Fruit fly (Drosophila melanogaster) whole organism, embryonic: ENCODE measurements around the gene CG9205.

Experiments used
- ATbp ChIP-seq: fragments of 200-800 bp; sonication (Bioruptor generic); optimal IDR thresholded peaks from 2 replicates; lab custom pipeline; 2017; ENCODE audit warnings: missing biosample characterization, mild to moderate bottlenecking, missing genetic modification characterization, missing genetic modification reagents
- Adf1 ChIP-seq: fragments of 200-800 bp; sonication (Bioruptor generic); IDR thresholded peaks from 2 replicates; pipeline ENCODE4 v1.3.6; 2022; ENCODE audit warnings: missing biosample characterization, missing genetic modification characterization
- Awh ChIP-seq: fragments of 200-800 bp; sonication (Bioruptor generic); IDR thresholded peaks from 2 replicates; pipeline ENCODE4, ENCODE4 v1.3.6; 2022; ENCODE audit warnings: missing biosample characterization, missing genetic modification characterization
- B-H2 ChIP-seq: fragments of 200-800 bp; sonication (Bioruptor generic); optimal IDR thresholded peaks from 2 replicates; lab custom pipeline; 2018; ENCODE audit warnings: missing biosample characterization, mild to moderate bottlenecking, missing genetic modification characterization
- Blimp-1 ChIP-seq: fragments of 200-800 bp; sonication (Bioruptor generic); optimal IDR thresholded peaks from 3 replicates; lab custom pipeline; 2018; ENCODE audit warnings: missing biosample characterization, missing genetic modification characterization, mild to moderate bottlenecking, moderate library complexity, missing genetic modification reagents
- CG10543 ChIP-seq: fragments of 200-800 bp; sonication (Bioruptor generic); optimal IDR thresholded peaks from 3 replicates; lab custom pipeline; 2017; ENCODE audit warnings: missing biosample characterization, mild to moderate bottlenecking, missing genetic modification characterization, moderate library complexity
- CG10654 ChIP-seq: fragments of 200-800 bp; sonication (Bioruptor generic); optimal IDR thresholded peaks from 2 replicates; lab custom pipeline; 2016; ENCODE audit warnings: missing biosample characterization, missing genetic modification characterization
- CG11695 ChIP-seq: fragments of 200-800 bp; sonication (Bioruptor generic); IDR thresholded peaks from 3 replicates; pipeline ENCODE4 v1.3.6; 2022; ENCODE audit warnings: missing biosample characterization, missing genetic modification characterization
- CG11696 ChIP-seq: fragments of 200-800 bp; sonication (Bioruptor generic); IDR thresholded peaks from 2 replicates; pipeline ENCODE4 v1.3.6; 2022; ENCODE audit warnings: missing biosample characterization, missing genetic modification characterization
- CG1233 ChIP-seq: fragments of 200-800 bp; sonication (Bioruptor generic); optimal IDR thresholded peaks from 4 replicates; lab custom pipeline; 2018; ENCODE audit warnings: missing biosample characterization, mild to moderate bottlenecking, missing genetic modification characterization
- CG13624 ChIP-seq: fragments of 200-800 bp; sonication (Bioruptor generic); optimal IDR thresholded peaks from 2 replicates; lab custom pipeline; 2016; ENCODE audit warnings: missing biosample characterization, missing genetic modification characterization
- CG1603 ChIP-seq: fragments of 200-800 bp; sonication (Bioruptor generic); optimal IDR thresholded peaks from 2 replicates; lab custom pipeline; 2019; ENCODE audit warnings: missing biosample characterization, mild to moderate bottlenecking, missing genetic modification characterization, moderate library complexity
- CG18764 ChIP-seq: fragments of 200-800 bp; sonication (Bioruptor generic); optimal IDR thresholded peaks from 3 replicates; lab custom pipeline; 2016; ENCODE audit warnings: missing biosample characterization, missing genetic modification characterization
- CG2129 ChIP-seq: fragments of 200-800 bp; sonication (Bioruptor generic); IDR thresholded peaks from 2 replicates; pipeline ENCODE4 v1.3.6; 2022; ENCODE audit warnings: missing biosample characterization, missing genetic modification characterization; ENCODE audit not compliant: partially characterized antibody
- CG33213 ChIP-seq: fragments of 200-800 bp; sonication (Bioruptor generic); optimal IDR thresholded peaks from 3 replicates; lab custom pipeline; 2016; ENCODE audit warnings: missing biosample characterization, missing genetic modification characterization
- CG33557 ChIP-seq: fragments of 200-800 bp; sonication (Bioruptor generic); optimal IDR thresholded peaks from 2 replicates; lab custom pipeline; 2019; ENCODE audit warnings: missing biosample characterization, mild to moderate bottlenecking, missing genetic modification characterization, moderate library complexity
- CG4404 ChIP-seq: fragments of 200-800 bp; sonication (Bioruptor generic); IDR thresholded peaks from 2 replicates; pipeline ENCODE4 v1.3.6; 2022; ENCODE audit warnings: missing biosample characterization, missing genetic modification characterization
- CG4707 ChIP-seq: fragments of 200-800 bp; sonication (Bioruptor generic); optimal IDR thresholded peaks from 2 replicates; lab custom pipeline; 2018; ENCODE audit warnings: missing biosample characterization, mild to moderate bottlenecking, missing genetic modification characterization, moderate library complexity
- CG6689 ChIP-seq: fragments of 200-800 bp; sonication (Bioruptor generic); IDR thresholded peaks from 2 replicates; pipeline ENCODE4 v1.3.6; 2022; ENCODE audit warnings: missing biosample characterization, missing genetic modification characterization
- CG6813 ChIP-seq: fragments of 200-800 bp; sonication (Bioruptor generic); optimal IDR thresholded peaks from 2 replicates; lab custom pipeline; 2017; ENCODE audit warnings: missing biosample characterization, missing genetic modification characterization, mild to moderate bottlenecking, moderate library complexity, missing genetic modification reagents
- Dad ChIP-seq: fragments of 200-800 bp; sonication (Bioruptor generic); optimal IDR thresholded peaks from 3 replicates; lab custom pipeline; 2016; ENCODE audit warnings: missing biosample characterization, missing genetic modification characterization
- ERR ChIP-seq: fragments of 200-800 bp; sonication (Bioruptor generic); optimal IDR thresholded peaks from 2 replicates; lab custom pipeline; 2016; ENCODE audit warnings: missing biosample characterization, missing genetic modification characterization
- Eip74EF ChIP-seq, 2 experiments: fragments of 200-800 bp in 1 of 2; fragments of >200 bp in 1 of 2; sonication (Bioruptor generic) in 1 of 2; optimal IDR thresholded peaks; 2 replicates each; lab custom pipeline; 2017 to 2019; ENCODE audit warnings: missing biosample characterization in 2 of 2, missing genetic modification characterization in 2 of 2, mild to moderate bottlenecking in 1 of 2, moderate library complexity in 1 of 2
- Hey ChIP-seq: fragments of 200-800 bp; sonication (Bioruptor generic); optimal IDR thresholded peaks from 3 replicates; lab custom pipeline; 2018; ENCODE audit warnings: missing biosample characterization, mild to moderate bottlenecking, missing genetic modification characterization
- HmgD ChIP-seq: fragments of 200-800 bp; sonication (Bioruptor generic); optimal IDR thresholded peaks from 3 replicates; lab custom pipeline; 2016; ENCODE audit warnings: missing biosample characterization, missing genetic modification characterization
- Kr ChIP-seq: fragments of 200-800 bp; sonication (Bioruptor generic); optimal IDR thresholded peaks from 2 replicates; lab custom pipeline; 2017; ENCODE audit warnings: missing biosample characterization, mild to moderate bottlenecking, missing genetic modification characterization
- NC2β ChIP-seq: fragments of 200-800 bp; sonication (Bioruptor generic); optimal IDR thresholded peaks from 2 replicates; lab custom pipeline; 2016; ENCODE audit warnings: missing biosample characterization, missing genetic modification characterization
- Poxn ChIP-seq: fragments of 200-800 bp; sonication (Bioruptor generic); IDR thresholded peaks from 2 replicates; pipeline ENCODE4 v1.3.6; 2022; ENCODE audit warnings: missing biosample characterization, missing genetic modification characterization
- Sin3A ChIP-seq: fragments of >200 bp; optimal IDR thresholded peaks from 2 replicates; lab custom pipeline; 2018
- Sox100B ChIP-seq: fragments of 200-800 bp; sonication (Bioruptor generic); optimal IDR thresholded peaks from 3 replicates; lab custom pipeline; 2018; ENCODE audit warnings: missing biosample characterization, mild to moderate bottlenecking, missing genetic modification characterization
- Stat92E ChIP-seq, 3 experiments: fragments of >200 bp in 2 of 3; fragments of 200-800 bp in 1 of 3; sonication (Bioruptor generic) in 1 of 3; optimal IDR thresholded peaks; 2 replicates each; lab custom pipeline; 2017 to 2019; ENCODE audit warnings: missing biosample characterization in 3 of 3, missing genetic modification characterization in 3 of 3, mild to moderate bottlenecking in 1 of 3, moderate library complexity in 1 of 3
- TFAM ChIP-seq: fragments of 200-800 bp; sonication (Bioruptor generic); optimal IDR thresholded peaks from 2 replicates; lab custom pipeline; 2017; ENCODE audit warnings: missing biosample characterization, missing genetic modification characterization, inconsistent platforms
- YL-1 ChIP-seq: fragments of 200-800 bp; sonication (Bioruptor generic); optimal IDR thresholded peaks from 3 replicates; lab custom pipeline; 2017; ENCODE audit warnings: missing biosample characterization, mild to moderate bottlenecking, missing genetic modification characterization
- abd-A ChIP-seq: fragments of 200-800 bp; sonication (Bioruptor generic); optimal IDR thresholded peaks from 3 replicates; lab custom pipeline; 2019; ENCODE audit warnings: missing biosample characterization, mild to moderate bottlenecking, missing genetic modification characterization, moderate library complexity
- al ChIP-seq: fragments of 200-800 bp; sonication (Bioruptor generic); IDR thresholded peaks from 2 replicates; pipeline ENCODE4 v1.3.6; 2022; ENCODE audit warnings: missing biosample characterization, missing genetic modification characterization
- bcd ChIP-seq: fragments of 200-800 bp; sonication (Bioruptor generic); optimal IDR thresholded peaks from 2 replicates; lab custom pipeline; 2017; ENCODE audit warnings: missing biosample characterization, mild to moderate bottlenecking, missing genetic modification characterization
- cad ChIP-seq: fragments of >200 bp; optimal IDR thresholded peaks from 2 replicates; lab custom pipeline; 2017; ENCODE audit warnings: missing biosample characterization, missing genetic modification characterization
- ci ChIP-seq: fragments of 200-800 bp; sonication (Bioruptor generic); IDR thresholded peaks from 3 replicates; pipeline ENCODE4 v1.3.6; 2022; ENCODE audit warnings: missing biosample characterization, missing genetic modification characterization
- en ChIP-seq: fragments of 200-800 bp; sonication (Bioruptor generic); optimal IDR thresholded peaks from 2 replicates; lab custom pipeline; 2016; ENCODE audit warnings: missing biosample characterization, missing genetic modification characterization
- gce ChIP-seq: fragments of 200-800 bp; sonication (Bioruptor generic); IDR thresholded peaks from 3 replicates; pipeline ENCODE4 v1.3.6; 2022; ENCODE audit warnings: missing biosample characterization, missing genetic modification characterization
- h ChIP-seq: fragments of >200 bp; optimal IDR thresholded peaks from 2 replicates; lab custom pipeline; 2017
- her ChIP-seq: fragments of 200-800 bp; sonication (Bioruptor generic); optimal IDR thresholded peaks from 2 replicates; lab custom pipeline; 2016; ENCODE audit warnings: missing biosample characterization, missing genetic modification characterization
- jing ChIP-seq: fragments of 200-800 bp; sonication (Bioruptor generic); optimal IDR thresholded peaks from 2 replicates; lab custom pipeline; 2018; ENCODE audit warnings: missing biosample characterization, mild to moderate bottlenecking, missing genetic modification characterization
- klu ChIP-seq: fragments of 200-800 bp; sonication (Bioruptor generic); IDR thresholded peaks from 2 replicates; pipeline ENCODE4 v1.3.6; 2022; ENCODE audit warnings: missing biosample characterization, missing genetic modification characterization
- oc ChIP-seq: fragments of 200-800 bp; sonication (Bioruptor generic); optimal IDR thresholded peaks from 2 replicates; lab custom pipeline; 2018; ENCODE audit warnings: missing biosample characterization, mild to moderate bottlenecking, missing genetic modification characterization, moderate library complexity
- pfk ChIP-seq: fragments of 200-800 bp; sonication (Bioruptor generic); optimal IDR thresholded peaks from 2 replicates; lab custom pipeline; 2018; ENCODE audit warnings: missing biosample characterization, mild to moderate bottlenecking, missing genetic modification characterization, moderate library complexity
- prd ChIP-seq, 3 experiments: fragments of >200 bp in 2 of 3; fragments of 200-800 bp in 1 of 3; sonication (Bioruptor generic) in 1 of 3; optimal IDR thresholded peaks in 2 of 3; IDR thresholded peaks in 1 of 3; 2 replicates in 2 of 3; 3 replicates in 1 of 3; pipeline versions ENCODE4 v1.3.6 to Lab custom; 2017 to 2022; ENCODE audit warnings: missing biosample characterization in 1 of 3, missing genetic modification characterization in 1 of 3
- sc ChIP-seq, 3 experiments: fragments of >200 bp in 2 of 3; fragments of 200-800 bp in 1 of 3; sonication (Bioruptor generic) in 1 of 3; optimal IDR thresholded peaks; 2 replicates in 2 of 3; 3 replicates in 1 of 3; lab custom pipeline; 2017; ENCODE audit warnings: mild to moderate bottlenecking in 1 of 3, missing biosample characterization in 1 of 3, missing genetic modification characterization in 1 of 3, missing genetic modification reagents in 1 of 3
- so ChIP-seq: fragments of 200-800 bp; sonication (Bioruptor generic); IDR thresholded peaks from 3 replicates; pipeline ENCODE4 v1.3.6; 2022; ENCODE audit warnings: missing biosample characterization, missing genetic modification characterization
- yki ChIP-seq: fragments of >200 bp; optimal IDR thresholded peaks from 3 replicates; lab custom pipeline; 2018
- zfh2 ChIP-seq: fragments of 200-800 bp; sonication (Bioruptor generic); optimal IDR thresholded peaks from 2 replicates; lab custom pipeline; 2016; ENCODE audit warnings: missing biosample characterization, missing genetic modification characterization

Gene CG9205

dm6 chr3L:1034887-1035260 is 377 bp downstream of the CG9205 start (continued):
- TF ChIP-seq CG6689 (no peak), Adf1 (GFP tag; lab: Robert Waterston, UW) (no peak), CG10654 (GFP tag; lab: Kevin White, UChicago) (peak; percentile 32), CG1233 (GFP tag; lab: Kevin White, UChicago) (peak; percentile 62), en (no peak), Hey (tag; lab: Kevin White, UChicago) (no peak), CG13624 (GFP tag; lab: Kevin White, UChicago) (no peak), CG18764 (no peak), CG1603 (tag; lab: Kevin White, UChicago) (peak; percentile 42), Stat92E (GFP tag; optimal IDR thresholded peaks at IDR 0.05; lab: Kevin White, UChicago) (no peak), jing (GFP tag; lab: Kevin White, UChicago) (no peak), Blimp-1 (GFP tag; lab: Kevin White, UChicago) (peak; percentile 18), oc (tag; lab: Kevin White, UChicago) (no peak), Awh (no peak), CG11695 (GFP tag; lab: Robert Waterston, UW) (no peak), cad (GFP tag; lab: Kevin White, UChicago) (no peak), Dad (GFP tag; lab: Kevin White, UChicago) (peak; percentile 1), gce (no peak; the same call in 2 of the 3 replicates), Sin3A (lab: Kevin White, UChicago) (peak; percentile 85), Poxn (GFP tag; lab: Robert Waterston, UW) (no peak), CG4404 (GFP tag; lab: Robert Waterston, UW) (no peak), ERR (no peak), so (GFP tag; lab: Robert Waterston, UW) (no peak), CG2129 (GFP tag; lab: Robert Waterston, UW) (peak; percentile 43), ATbp (GFP tag; lab: Kevin White, UChicago) (peak; percentile 0), h (no peak), HmgD (GFP tag; lab: Kevin White, UChicago) (no peak), CG10543 (peak; percentile 37), ci (GFP tag; lab: Robert Waterston, UW) (peak; percentile 78), CG6813 (GFP tag; lab: Kevin White, UChicago) (peak; percentile 6), TFAM (GFP tag; lab: Kevin White, UChicago) (no peak), Sox100B (GFP tag; lab: Kevin White, UChicago) (peak; percentile 60), YL-1 (peak; percentile 76), pfk (GFP tag; lab: Kevin White, UChicago) (no peak), al (0 out of 2 replicates have a peak, but pooled peaks have one; percentile 27), zfh2 (GFP tag; lab: Kevin White, UChicago) (peak; percentile 8), CG33557 (GFP tag; lab: Kevin White, UChicago) (peak; percentile 22), Kr (GFP tag; lab: Kevin White, UChicago) (no peak), B-H2 (peak; percentile 69), prd (optimal IDR thresholded peaks at IDR 0.05; lab: Kevin White, UChicago) (no peak), prd (GFP tag; IDR thresholded peaks at IDR 0.05; lab: Robert Waterston, UW) (0 out of 3 replicates have a peak, but pooled peaks have one; percentile 19), bcd (GFP tag; lab: Kevin White, UChicago) (peak; percentile 64), her (GFP tag; lab: Kevin White, UChicago) (no peak), abd-A (tag; lab: Kevin White, UChicago) (no peak), CG11696 (GFP tag; lab: Robert Waterston, UW) (no peak), Eip74EF (GFP tag; optimal IDR thresholded peaks at IDR 0.05; lab: Kevin White, UChicago) (no peak), CG4707 (GFP tag; lab: Kevin White, UChicago) (peak; percentile 6), CG33213 (GFP tag; lab: Kevin White, UChicago) (peak; percentile 26), NC2β (GFP tag; lab: Kevin White, UChicago) (no peak), klu (GFP tag; lab: Robert Waterston, UW) (0 out of 2 replicates have a peak, but pooled peaks have one; percentile 36), sc (optimal IDR thresholded peaks at IDR 0.05; lab: Kevin White, UChicago) (no peak), sc (GFP tag; optimal IDR thresholded peaks at IDR 0.05; lab: Kevin White, UChicago) (no peak), yki (lab: Kevin White, UChicago) (no peak)
